Worm (Caenorhabditis elegans): Measurements from ENCODE around the gene gyg-2.

Gene gyg-2

DNA sequence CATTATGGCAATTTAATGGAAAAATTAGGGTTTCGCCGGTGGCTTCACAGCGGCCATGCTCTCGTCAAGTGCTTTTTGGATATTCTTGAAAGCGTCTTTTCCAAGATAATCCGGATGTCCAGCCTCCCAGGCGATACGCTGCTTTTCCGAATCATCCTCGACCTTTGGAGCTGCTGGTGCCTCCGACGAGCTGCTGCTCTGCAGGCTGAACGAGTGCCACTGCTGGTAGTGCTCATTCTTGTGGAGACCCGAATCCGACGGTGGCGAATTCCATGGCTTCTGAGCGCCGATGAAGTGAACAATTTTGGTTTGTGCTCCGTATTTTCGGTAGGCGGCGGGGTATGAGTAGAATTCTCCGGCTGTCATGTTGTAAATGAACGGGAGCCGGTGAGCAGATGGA is 844 bp downstream of the gyg-2 start:
- TF ChIP-seq ztf-1 (GFP tag; conservative IDR thresholded peaks at IDR 0.05), result no peak

DNA sequence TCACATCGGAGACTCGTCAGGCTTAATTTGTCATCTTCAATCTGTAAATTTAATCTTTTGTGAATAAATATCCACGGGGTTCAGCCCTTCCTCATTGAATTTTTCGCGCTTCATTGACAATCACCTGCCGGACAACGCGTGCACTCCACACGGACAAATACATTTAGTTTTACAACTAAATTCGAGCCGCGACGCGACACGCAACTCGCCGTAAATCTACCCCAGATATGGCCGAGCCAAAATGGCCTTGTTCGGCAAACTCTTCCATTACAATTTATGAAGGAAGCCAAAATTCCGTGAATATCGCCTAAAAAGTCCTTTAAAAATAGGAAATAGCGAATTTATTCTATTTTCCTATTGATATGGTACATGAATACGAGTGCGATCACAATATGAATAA is 1.3 kb downstream of the gyg-2 start:
- TF ChIP-seq ceh-82 (tag; optimal IDR thresholded peaks at IDR 0.05) (no peak), nhr-129 (tag; optimal IDR thresholded peaks at IDR 0.05) (no peak), sma-3 (GFP tag; optimal IDR thresholded peaks at IDR 0.05) (no peak), mab-5 (tag; optimal IDR thresholded peaks at IDR 0.05) (no peak), Y55F3AM.14 (GFP tag; optimal IDR thresholded peaks at IDR 0.05) (no peak), ceh-16 (tag; optimal IDR thresholded peaks at IDR 0.05) (no peak), nhr-21 (tag; optimal IDR thresholded peaks at IDR 0.05) (no peak), nhr-11 (tag; optimal IDR thresholded peaks at IDR 0.05) (no peak), mbf-1 (tag; optimal IDR thresholded peaks at IDR 0.05) (no peak), alr-1 (tag; optimal IDR thresholded peaks at IDR 0.05) (no peak), nhr-23 (tag; optimal IDR thresholded peaks at IDR 0.05) (no peak), lin-13 (GFP tag; optimal IDR thresholded peaks at IDR 0.05) (no peak), ama-1 (optimal IDR thresholded peaks at IDR 0.05) (no peak), nhr-12 (tag; optimal IDR thresholded peaks at IDR 0.05) (no peak), peb-1 (tag; optimal IDR thresholded peaks at IDR 0.05) (no peak)

DNA sequence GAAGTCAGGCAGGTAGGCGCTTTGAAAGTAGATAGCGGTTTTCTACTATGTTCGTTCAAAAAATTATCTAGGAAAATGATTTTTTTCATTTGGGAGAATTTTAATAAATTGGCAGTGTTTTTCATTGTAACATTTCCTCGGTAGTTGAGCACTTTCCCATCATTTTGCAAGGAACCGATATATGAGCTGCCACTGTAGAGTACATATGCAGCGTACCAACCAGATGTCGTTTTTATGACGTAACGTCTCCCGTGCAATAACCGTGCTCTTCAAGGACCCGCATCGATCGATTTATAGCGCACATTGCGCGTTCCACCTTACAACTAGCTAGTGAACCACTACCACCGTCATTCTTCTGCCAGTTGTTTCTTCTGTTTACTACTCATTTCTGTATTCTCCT is 3.9 kb downstream of the gyg-2 start, which contains the start of gene T25E12.6:
Gene T25E12.6, plus strand, starts transcription at position 301 of the 400 bp plus-strand sequence.
- TF ChIP-seq nhr-237 (tag; optimal IDR thresholded peaks at IDR 0.05) (no peak), ZK546.5 (tag; optimal IDR thresholded peaks at IDR 0.05) (no peak), nhr-10 (tag; optimal IDR thresholded peaks at IDR 0.05) (no peak), F13H6.1 (tag; optimal IDR thresholded peaks at IDR 0.05) (no peak), ztf-11 (tag; optimal IDR thresholded peaks at IDR 0.05) (no peak), elt-3 (tag; optimal IDR thresholded peaks at IDR 0.05) (no peak), alr-1 (tag; optimal IDR thresholded peaks at IDR 0.05) (no peak), unc-62 (GFP tag; optimal IDR thresholded peaks at IDR 0.05) (no peak), R02D3.7 (tag; optimal IDR thresholded peaks at IDR 0.05) (no peak), lin-11 (tag; optimal IDR thresholded peaks at IDR 0.05) (no peak), aly-2 (tag; optimal IDR thresholded peaks at IDR 0.05) (no peak), nhr-12 (tag; optimal IDR thresholded peaks at IDR 0.05) (no peak), snpc-4 (tag; optimal IDR thresholded peaks at IDR 0.05) (no peak), lsy-2 (tag; optimal IDR thresholded peaks at IDR 0.05) (no peak)

DNA sequence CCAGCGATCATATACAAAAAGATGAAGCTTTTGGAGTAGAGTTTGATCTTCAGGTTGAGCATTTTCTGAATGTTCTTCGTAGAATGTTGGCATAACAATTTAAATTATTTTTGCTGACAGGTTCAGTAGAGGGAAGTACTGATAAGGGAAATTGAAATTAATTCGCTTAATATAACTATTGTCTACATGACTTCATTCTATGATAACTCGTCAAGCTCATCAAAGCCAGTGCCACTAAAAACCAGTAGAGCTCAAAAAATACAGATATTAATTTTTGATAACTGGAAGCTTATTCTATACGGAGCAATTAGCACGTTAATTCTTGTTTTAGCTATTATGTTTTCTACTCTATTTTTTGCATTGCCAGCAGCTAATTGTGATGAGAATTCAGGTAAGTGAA is 7.0 kb downstream of the gyg-2 start, which contains the start of the genes clec-29 and clec-39:
Gene clec-29, minus strand, starts transcription at position 101 of the 400 bp plus-strand sequence.
Gene clec-39, plus strand, starts transcription at position 169 of the 400 bp plus-strand sequence.
- TF ChIP-seq lin-11 (tag; optimal IDR thresholded peaks at IDR 0.05), result no peak
- TF ChIP-seq lin-39 (tag; optimal IDR thresholded peaks at IDR 0.05), result no peak
- no peak for TF ChIP-seq alr-1 (tag; optimal IDR thresholded peaks at IDR 0.05)
- no peak for TF ChIP-seq lsy-2 (tag; optimal IDR thresholded peaks at IDR 0.05)
- TF ChIP-seq egl-27 (tag; optimal IDR thresholded peaks at IDR 0.05), result no peak
- TF ChIP-seq ceh-16 (tag; optimal IDR thresholded peaks at IDR 0.05), result no peak
- no peak for TF ChIP-seq C34F6.9 (tag; optimal IDR thresholded peaks at IDR 0.05)
- TF ChIP-seq F13H6.1 (tag; optimal IDR thresholded peaks at IDR 0.05), result no peak
- no peak for TF ChIP-seq nhr-77 (tag; optimal IDR thresholded peaks at IDR 0.05)
- TF ChIP-seq sma-9 (GFP tag; optimal IDR thresholded peaks at IDR 0.05), result no peak
- TF ChIP-seq sma-9 (tag; optimal IDR thresholded peaks at IDR 0.05), result no peak
- no peak for TF ChIP-seq Y55F3AM.14 (GFP tag; optimal IDR thresholded peaks at IDR 0.05)
- TF ChIP-seq zag-1 (tag; optimal IDR thresholded peaks at IDR 0.05), result no peak
- TF ChIP-seq snpc-4 (tag; optimal IDR thresholded peaks at IDR 0.05), result no peak
- TF ChIP-seq mbf-1 (tag; optimal IDR thresholded peaks at IDR 0.05), result no peak
- no peak for TF ChIP-seq nhr-23 (tag; optimal IDR thresholded peaks at IDR 0.05)
- no peak for TF ChIP-seq dmd-4 (tag; optimal IDR thresholded peaks at IDR 0.05)
- TF ChIP-seq skn-1 (tag; optimal IDR thresholded peaks at IDR 0.05), result no peak
- TF ChIP-seq mdl-1 (tag; optimal IDR thresholded peaks at IDR 0.05), result no peak
- TF ChIP-seq mab-5 (tag; optimal IDR thresholded peaks at IDR 0.05), result no peak

DNA sequence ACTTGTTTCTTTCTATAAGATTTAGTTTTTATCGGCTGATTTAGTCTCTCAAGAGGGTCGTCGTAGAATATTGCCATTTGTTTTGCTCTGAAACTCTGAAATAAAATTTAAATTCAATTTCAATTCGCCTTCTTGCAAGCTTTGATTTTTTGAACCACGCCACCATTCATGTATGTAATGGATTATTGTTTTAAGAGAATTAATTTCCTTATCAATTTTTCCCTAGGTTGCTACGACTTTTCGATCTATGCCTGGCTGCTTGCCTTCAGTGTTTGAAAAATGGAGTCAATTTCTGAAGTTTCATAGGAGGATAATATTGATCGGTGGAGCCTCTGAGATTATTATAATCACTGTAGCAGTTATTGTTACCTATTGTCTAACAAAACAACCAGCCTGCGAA is 10.5 kb downstream of the gyg-2 start, which contains the start of the genes clec-38 and clec-34:
Gene clec-38, minus strand, starts transcription at position 101 of the 400 bp plus-strand sequence.
Gene clec-34, plus strand, starts transcription at position 248 of the 400 bp plus-strand sequence.
- no peak for TF ChIP-seq unc-62 (GFP tag; optimal IDR thresholded peaks at IDR 0.05)
- TF ChIP-seq mdl-1 (tag; optimal IDR thresholded peaks at IDR 0.05), result no peak
- TF ChIP-seq lin-39 (tag; optimal IDR thresholded peaks at IDR 0.05), result no peak
- TF ChIP-seq nhr-6 (tag; optimal IDR thresholded peaks at IDR 0.05), result no peak
- TF ChIP-seq R02D3.7 (tag; optimal IDR thresholded peaks at IDR 0.05), result no peak
- TF ChIP-seq ztf-1 (GFP tag; conservative IDR thresholded peaks at IDR 0.05), result no peak
- no peak for TF ChIP-seq snpc-4 (tag; optimal IDR thresholded peaks at IDR 0.05)
- no peak for TF ChIP-seq nhr-10 (tag; optimal IDR thresholded peaks at IDR 0.05)
- TF ChIP-seq ztf-4 (tag; optimal IDR thresholded peaks at IDR 0.05), result no peak
- TF ChIP-seq egl-27 (tag; optimal IDR thresholded peaks at IDR 0.05), result no peak
- no peak for TF ChIP-seq peb-1 (tag; optimal IDR thresholded peaks at IDR 0.05)

All from whole organism, L2 larva.